Worm (Caenorhabditis elegans): Measurements from ENCODE around the gene C16C10.9.

ce11 chrIII:4172210-4172609 lies 15.0 kb upstream of the C16C10.9 start:
- TF ChIP-seq klf-2 (GFP tag; conservative IDR thresholded peaks at IDR 0.05) (no peak), med-1 (GFP tag; optimal IDR thresholded peaks at IDR 0.05; ENCODE audit: insufficient read depth) (no peak), cog-1 (tag; optimal IDR thresholded peaks at IDR 0.05) (no peak), ztf-23 (GFP tag; IDR thresholded peaks at IDR 0.05) (no peak), flt-1 (GFP tag; IDR thresholded peaks at IDR 0.05) (no peak), ref-1 (GFP tag; conservative IDR thresholded peaks at IDR 0.05) (no peak)
